Worm (Caenorhabditis elegans) whole organism, L2 larva: ENCODE data around the gene R07E5.4.

Experiments used
- lsy-2 ChIP-seq, 2 experiments: fragments of 150-350 bp in 1 of 2; sonication (generic microtip) in 1 of 2; optimal IDR thresholded peaks; 2 replicates each; lab custom pipeline; 2014 to 2017; ENCODE audit warnings: missing biosample characterization in 2 of 2, missing genetic modification characterization in 2 of 2
- nhr-11 ChIP-seq: fragments of 150-350 bp; optimal IDR thresholded peaks from 2 replicates; lab custom pipeline; 2014; ENCODE audit warnings: missing biosample characterization, missing genetic modification characterization
- ztf-11 ChIP-seq: sonication (generic microtip); optimal IDR thresholded peaks from 2 replicates; lab custom pipeline; 2017; ENCODE audit warnings: missing biosample characterization, missing genetic modification characterization

DNA sequence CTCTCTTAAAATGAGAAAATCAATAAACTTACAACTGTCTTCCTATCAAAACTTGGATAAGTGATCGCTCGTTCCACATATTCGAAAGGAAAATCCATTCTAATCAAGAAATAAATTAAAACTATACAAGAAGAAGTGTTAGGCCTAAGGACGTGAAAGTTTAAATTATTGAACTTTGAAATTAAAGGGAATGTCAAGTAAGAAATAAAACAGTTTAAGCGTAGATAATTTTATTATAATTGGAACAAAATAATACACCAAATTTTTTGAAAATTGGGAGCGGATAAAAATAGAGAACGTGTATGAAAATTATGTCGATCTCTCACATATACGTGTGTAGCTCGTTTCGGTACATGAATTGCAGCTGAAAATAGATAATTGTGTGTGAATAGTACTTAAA is 34.8 kb downstream of the R07E5.4 start, which contains the start of gene C28A5.6:
- TF ChIP-seq lsy-2 (tag; optimal IDR thresholded peaks at IDR 0.05; lab: Kevin White, UChicago) = no peak
- no peak for TF ChIP-seq ztf-11 (tag; lab: Kevin White, UChicago)
- TF ChIP-seq nhr-11 (tag; lab: Kevin White, UChicago) = no peak
